Fruit fly (Drosophila melanogaster) whole organism, embryonic: ENCODE results near the gene Snx27.

Experiments
- Antp ChIP-seq: fragments of 200-800 bp; sonication (Bioruptor generic); optimal IDR thresholded peaks from 3 replicates; lab custom pipeline; 2016; ENCODE audit warnings: missing biosample characterization, missing genetic modification characterization
- BEAF-32 ChIP-seq: fragments of 200-800 bp; sonication (Bioruptor generic); optimal IDR thresholded peaks from 3 replicates; lab custom pipeline; 2017; ENCODE audit warnings: missing biosample characterization, missing genetic modification characterization, mild to moderate bottlenecking, moderate library complexity, missing genetic modification reagents
- CG10979 ChIP-seq: fragments of 200-800 bp; sonication (Bioruptor generic); optimal IDR thresholded peaks from 2 replicates; lab custom pipeline; 2018; ENCODE audit warnings: missing biosample characterization, mild to moderate bottlenecking, missing genetic modification characterization, moderate library complexity
- CG11398 ChIP-seq: fragments of 200-800 bp; sonication (Bioruptor generic); optimal IDR thresholded peaks from 2 replicates; lab custom pipeline; 2016; ENCODE audit warnings: missing biosample characterization, missing genetic modification characterization
- CG11504 ChIP-seq: fragments of 200-800 bp; sonication (Bioruptor generic); optimal IDR thresholded peaks from 3 replicates; lab custom pipeline; 2019; ENCODE audit warnings: missing biosample characterization, mild to moderate bottlenecking, missing genetic modification characterization, moderate library complexity
- CG11723 ChIP-seq: fragments of 200-800 bp; sonication (Bioruptor generic); optimal IDR thresholded peaks from 2 replicates; lab custom pipeline; 2017; ENCODE audit warnings: missing biosample characterization, mild to moderate bottlenecking, missing genetic modification characterization
- CG12942 ChIP-seq: fragments of 200-800 bp; sonication (Bioruptor generic); optimal IDR thresholded peaks from 3 replicates; lab custom pipeline; 2016; ENCODE audit warnings: missing biosample characterization, missing genetic modification characterization
- CG13287 ChIP-seq: fragments of 200-800 bp; sonication (Bioruptor generic); IDR thresholded peaks from 2 replicates; pipeline ENCODE4 v1.3.6; 2022; ENCODE audit warnings: missing biosample characterization, missing genetic modification characterization; ENCODE audit not compliant: partially characterized antibody
- CG14667 ChIP-seq: fragments of 200-800 bp; sonication (Bioruptor generic); IDR thresholded peaks from 2 replicates; pipeline ENCODE4 v1.3.6; 2022; ENCODE audit warnings: missing biosample characterization, missing genetic modification characterization
- CG14710 ChIP-seq: fragments of 200-800 bp; sonication (Bioruptor generic); optimal IDR thresholded peaks from 3 replicates; lab custom pipeline; 2019; ENCODE audit warnings: missing biosample characterization, mild to moderate bottlenecking, missing genetic modification characterization, moderate library complexity
- CG15269 ChIP-seq: fragments of 200-800 bp; sonication (Bioruptor generic); optimal IDR thresholded peaks from 2 replicates; lab custom pipeline; 2018; ENCODE audit warnings: missing biosample characterization, mild to moderate bottlenecking, missing genetic modification characterization, moderate library complexity
- CG16863 ChIP-seq: fragments of 200-800 bp; sonication (Bioruptor generic); optimal IDR thresholded peaks from 3 replicates; lab custom pipeline; 2016; ENCODE audit warnings: missing biosample characterization, missing genetic modification characterization
- CG17186 ChIP-seq: fragments of 200-800 bp; sonication (Bioruptor generic); optimal IDR thresholded peaks from 3 replicates; lab custom pipeline; 2017; ENCODE audit warnings: missing biosample characterization, missing genetic modification reagents, missing genetic modification characterization
- CG18262 ChIP-seq: fragments of 200-800 bp; optimal IDR thresholded peaks from 3 replicates; lab custom pipeline; 2019; ENCODE audit warnings: missing biosample characterization, mild to moderate bottlenecking, missing genetic modification characterization, moderate library complexity
- CG2116 ChIP-seq: fragments of 200-800 bp; sonication (Bioruptor generic); optimal IDR thresholded peaks from 3 replicates; lab custom pipeline; 2018; ENCODE audit warnings: missing biosample characterization, mild to moderate bottlenecking, missing genetic modification characterization
- CG31224 ChIP-seq: fragments of 200-800 bp; sonication (Bioruptor generic); IDR thresholded peaks from 2 replicates; pipeline ENCODE4 v1.3.6; 2022; ENCODE audit warnings: missing biosample characterization, missing genetic modification characterization
- CG33213 ChIP-seq: fragments of 200-800 bp; sonication (Bioruptor generic); optimal IDR thresholded peaks from 3 replicates; lab custom pipeline; 2016; ENCODE audit warnings: missing biosample characterization, missing genetic modification characterization
- CG33557 ChIP-seq: fragments of 200-800 bp; sonication (Bioruptor generic); optimal IDR thresholded peaks from 2 replicates; lab custom pipeline; 2019; ENCODE audit warnings: missing biosample characterization, mild to moderate bottlenecking, missing genetic modification characterization, moderate library complexity
- CG3847 ChIP-seq: fragments of 200-800 bp; sonication (Bioruptor generic); IDR thresholded peaks from 2 replicates; pipeline ENCODE4 v1.3.6; 2022; ENCODE audit warnings: missing biosample characterization, missing genetic modification characterization
- CG4328 ChIP-seq: fragments of 200-800 bp; sonication (Bioruptor generic); optimal IDR thresholded peaks from 3 replicates; lab custom pipeline; 2017; ENCODE audit warnings: missing biosample characterization, missing genetic modification reagents, missing genetic modification characterization
- CG6854 ChIP-seq: fragments of 200-800 bp; sonication (Bioruptor generic); optimal IDR thresholded peaks from 3 replicates; lab custom pipeline; 2017; ENCODE audit warnings: missing biosample characterization, mild to moderate bottlenecking, missing genetic modification characterization
- D19A ChIP-seq: fragments of 200-800 bp; optimal IDR thresholded peaks from 3 replicates; lab custom pipeline; 2019; ENCODE audit warnings: missing biosample characterization, mild to moderate bottlenecking, missing genetic modification characterization, moderate library complexity
- Dad ChIP-seq: fragments of 200-800 bp; sonication (Bioruptor generic); optimal IDR thresholded peaks from 3 replicates; lab custom pipeline; 2016; ENCODE audit warnings: missing biosample characterization, missing genetic modification characterization
- Fer3 ChIP-seq: fragments of 200-800 bp; sonication (Bioruptor generic); optimal IDR thresholded peaks from 2 replicates; lab custom pipeline; 2018; ENCODE audit warnings: missing biosample characterization, mild to moderate bottlenecking, missing genetic modification characterization, moderate library complexity
- Mes4 ChIP-seq: fragments of 200-800 bp; sonication (Bioruptor generic); optimal IDR thresholded peaks from 2 replicates; lab custom pipeline; 2016; ENCODE audit warnings: missing biosample characterization, missing genetic modification characterization
- Mrtf ChIP-seq: fragments of 200-800 bp; sonication (Bioruptor generic); IDR thresholded peaks from 3 replicates; pipeline ENCODE4 v1.3.6; 2022; ENCODE audit warnings: missing biosample characterization, missing genetic modification characterization
- NC2β ChIP-seq: fragments of 200-800 bp; sonication (Bioruptor generic); optimal IDR thresholded peaks from 2 replicates; lab custom pipeline; 2016; ENCODE audit warnings: missing biosample characterization, missing genetic modification characterization
- Sox102F ChIP-seq: fragments of 200-800 bp; sonication (Bioruptor generic); optimal IDR thresholded peaks from 2 replicates; lab custom pipeline; 2018; ENCODE audit warnings: missing biosample characterization, mild to moderate bottlenecking, missing genetic modification characterization, moderate library complexity
- ab ChIP-seq: fragments of 200-800 bp; sonication (Bioruptor generic); optimal IDR thresholded peaks from 2 replicates; lab custom pipeline; 2016; ENCODE audit warnings: missing biosample characterization, missing genetic modification characterization
- cad ChIP-seq: fragments of >200 bp; optimal IDR thresholded peaks from 2 replicates; lab custom pipeline; 2017; ENCODE audit warnings: missing biosample characterization, missing genetic modification characterization
- cato ChIP-seq: fragments of 200-800 bp; sonication (Bioruptor generic); optimal IDR thresholded peaks from 2 replicates; lab custom pipeline; 2016; ENCODE audit warnings: missing biosample characterization, missing genetic modification characterization, borderline replicate concordance
- chn ChIP-seq: fragments of 200-800 bp; sonication (Bioruptor generic); optimal IDR thresholded peaks from 2 replicates; lab custom pipeline; 2016; ENCODE audit warnings: missing biosample characterization, missing genetic modification characterization
- dan ChIP-seq: fragments of 200-800 bp; sonication (Bioruptor generic); IDR thresholded peaks from 2 replicates; pipeline ENCODE4 v1.3.6; 2022; ENCODE audit warnings: missing biosample characterization, missing genetic modification characterization
- dimm ChIP-seq: fragments of 200-800 bp; sonication (Bioruptor generic); IDR thresholded peaks from 2 replicates; pipeline ENCODE4 v1.3.6; 2022; ENCODE audit warnings: missing biosample characterization, missing genetic modification characterization
- dmrt11E ChIP-seq: fragments of 200-800 bp; sonication (Bioruptor generic); optimal IDR thresholded peaks from 3 replicates; lab custom pipeline; 2018; ENCODE audit warnings: missing biosample characterization, mild to moderate bottlenecking, missing genetic modification characterization, moderate library complexity
- eve ChIP-seq, 2 experiments: fragments of >200 bp; optimal IDR thresholded peaks; 2 replicates each; lab custom pipeline; 2017; ENCODE audit warnings: missing biosample characterization in 2 of 2, missing genetic modification characterization in 2 of 2
- jumu ChIP-seq: fragments of 200-800 bp; sonication (Bioruptor generic); optimal IDR thresholded peaks from 3 replicates; lab custom pipeline; 2016; ENCODE audit warnings: missing biosample characterization, missing genetic modification characterization
- lab ChIP-seq: fragments of 200-800 bp; sonication (Bioruptor generic); optimal IDR thresholded peaks from 3 replicates; lab custom pipeline; 2017; ENCODE audit warnings: missing biosample characterization, missing genetic modification characterization, mild to moderate bottlenecking, moderate library complexity, missing genetic modification reagents
- nerfin-1 ChIP-seq: fragments of 200-800 bp; sonication (Bioruptor generic); optimal IDR thresholded peaks from 3 replicates; lab custom pipeline; 2019; ENCODE audit warnings: missing biosample characterization, mild to moderate bottlenecking, missing genetic modification characterization, moderate library complexity
- onecut ChIP-seq: fragments of 200-800 bp; sonication (Bioruptor generic); IDR thresholded peaks from 2 replicates; pipeline ENCODE4 v1.3.6; 2022; ENCODE audit warnings: missing biosample characterization, missing genetic modification characterization
- p53 ChIP-seq: fragments of 200-800 bp; sonication (Bioruptor generic); optimal IDR thresholded peaks from 2 replicates; lab custom pipeline; 2016; ENCODE audit warnings: missing biosample characterization, missing genetic modification characterization
- pnt ChIP-seq: fragments of 200-800 bp; sonication (Bioruptor generic); optimal IDR thresholded peaks from 3 replicates; lab custom pipeline; 2016; ENCODE audit warnings: missing biosample characterization, missing genetic modification characterization
- run ChIP-seq: fragments of 200-800 bp; sonication (Bioruptor generic); optimal IDR thresholded peaks from 3 replicates; lab custom pipeline; 2018; ENCODE audit warnings: missing biosample characterization, mild to moderate bottlenecking, missing genetic modification characterization
- sc ChIP-seq, 3 experiments: fragments of >200 bp in 2 of 3; fragments of 200-800 bp in 1 of 3; sonication (Bioruptor generic) in 1 of 3; optimal IDR thresholded peaks; 2 replicates in 2 of 3; 3 replicates in 1 of 3; lab custom pipeline; 2017; ENCODE audit warnings: mild to moderate bottlenecking in 1 of 3, missing biosample characterization in 1 of 3, missing genetic modification characterization in 1 of 3, missing genetic modification reagents in 1 of 3
- shn ChIP-seq: fragments of 200-800 bp; sonication (Bioruptor generic); optimal IDR thresholded peaks from 3 replicates; lab custom pipeline; 2016; ENCODE audit warnings: missing biosample characterization, missing genetic modification characterization
- tio ChIP-seq: fragments of 200-800 bp; sonication (Bioruptor generic); optimal IDR thresholded peaks from 2 replicates; lab custom pipeline; 2017; ENCODE audit warnings: missing biosample characterization, missing genetic modification characterization, inconsistent platforms
- twi ChIP-seq: fragments of 200-800 bp; optimal IDR thresholded peaks from 2 replicates; lab custom pipeline; 2019; ENCODE audit warnings: missing biosample characterization, mild to moderate bottlenecking, missing genetic modification characterization, moderate library complexity
- unc-4 ChIP-seq: fragments of 200-800 bp; sonication (Bioruptor generic); IDR thresholded peaks from 2 replicates; pipeline ENCODE4 v1.3.6; 2022; ENCODE audit warnings: missing biosample characterization, missing genetic modification characterization; ENCODE audit not compliant: partially characterized antibody
- z ChIP-seq: fragments of 200-800 bp; sonication (Bioruptor generic); IDR thresholded peaks from 3 replicates; pipeline ENCODE4 v1.3.6; 2022; ENCODE audit warnings: missing biosample characterization, missing genetic modification characterization
- zfh2 ChIP-seq: fragments of 200-800 bp; sonication (Bioruptor generic); optimal IDR thresholded peaks from 2 replicates; lab custom pipeline; 2016; ENCODE audit warnings: missing biosample characterization, missing genetic modification characterization

Gene Snx27

DNA sequence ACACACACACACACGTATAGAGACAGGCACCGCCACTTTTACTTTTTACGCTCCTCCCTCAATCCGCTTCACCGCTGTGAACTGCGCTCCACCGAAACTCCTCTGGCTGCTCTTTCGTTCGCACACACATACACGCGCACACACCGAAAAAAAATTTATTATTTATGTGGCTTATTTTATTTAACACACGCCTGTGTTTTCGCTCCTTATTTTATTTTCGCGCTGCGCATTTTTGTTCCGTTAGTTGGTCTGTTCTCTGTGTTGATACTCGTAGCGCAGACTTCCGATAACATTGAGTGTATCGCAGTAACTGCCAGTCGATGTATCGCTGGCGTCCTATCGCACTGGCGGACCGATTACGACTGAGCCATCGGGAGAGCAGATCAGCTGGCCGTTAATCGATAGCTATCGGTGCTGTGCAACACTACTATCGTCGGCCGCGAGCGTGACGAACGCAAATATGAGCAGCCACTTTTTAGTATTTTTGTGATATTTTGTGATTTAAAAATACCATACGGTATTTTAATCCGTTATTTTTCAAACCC, at the start of gene Snx27 (continued):
- TF ChIP-seq CG11504 (tag; lab: Kevin White, UChicago) (peak; percentile 54), CG11723 (GFP tag; lab: Kevin White, UChicago) (peak; percentile 3), chn (GFP tag; lab: Kevin White, UChicago) (peak; percentile 41), CG2116 (GFP tag; lab: Kevin White, UChicago) (peak; percentile 93), jumu (GFP tag; lab: Kevin White, UChicago) (peak; percentile 67), dimm (GFP tag; lab: Robert Waterston, UW) (no peak), eve (GFP tag; optimal IDR thresholded peaks at IDR 0.05; lab: Kevin White, UChicago) (no peak), CG14667 (GFP tag; lab: Robert Waterston, UW) (no peak), CG17186 (GFP tag; lab: Kevin White, UChicago) (peak; percentile 88), cad (GFP tag; lab: Kevin White, UChicago) (no peak), z (GFP tag; lab: Robert Waterston, UW) (no peak), ab (GFP tag; lab: Kevin White, UChicago) (no peak), BEAF-32 (GFP tag; lab: Kevin White, UChicago) (peak; percentile 100), onecut (GFP tag; lab: Robert Waterston, UW) (0 out of 2 replicates have a peak, but pooled peaks have one; percentile 12), CG18262 (tag; lab: Kevin White, UChicago) (peak; percentile 6), sc (optimal IDR thresholded peaks at IDR 0.05; lab: Kevin White, UChicago) (no peak), sc (GFP tag; optimal IDR thresholded peaks at IDR 0.05; lab: Kevin White, UChicago) (no peak), CG12942 (no peak), pnt (GFP tag; lab: Kevin White, UChicago) (no peak), dmrt11E (tag; lab: Kevin White, UChicago) (peak; percentile 19), Fer3 (tag; lab: Kevin White, UChicago) (peak; percentile 9), CG16863 (GFP tag; lab: Kevin White, UChicago) (peak; percentile 18), CG4328 (GFP tag; lab: Kevin White, UChicago) (no peak), Mrtf (GFP tag; lab: Robert Waterston, UW) (no peak), Mes4 (GFP tag; lab: Kevin White, UChicago) (peak; percentile 54), CG11398 (GFP tag; lab: Kevin White, UChicago) (no peak), CG6854 (GFP tag; lab: Kevin White, UChicago) (peak; percentile 46), twi (tag; lab: Kevin White, UChicago) (no peak), CG13287 (GFP tag; lab: Robert Waterston, UW) (peak; percentile 100), nerfin-1 (no peak), shn (GFP tag; lab: Kevin White, UChicago) (peak; percentile 37), p53 (peak; percentile 75), dan (GFP tag; lab: Robert Waterston, UW) (no peak), lab (GFP tag; lab: Kevin White, UChicago) (peak; percentile 50), unc-4 (peak; percentile 99), Antp (GFP tag; lab: Kevin White, UChicago) (peak; percentile 64), CG10979 (tag; lab: Kevin White, UChicago) (peak; percentile 5), CG33557 (GFP tag; lab: Kevin White, UChicago) (peak; percentile 18), run (tag; lab: Kevin White, UChicago) (no peak), CG31224 (GFP tag; lab: Robert Waterston, UW) (0 out of 2 replicates have a peak, but pooled peaks have one; percentile 19), CG3847 (peak; percentile 87), cato (GFP tag; lab: Kevin White, UChicago) (no peak), CG15269 (no peak), zfh2 (peak; percentile 63), Dad (GFP tag; lab: Kevin White, UChicago) (peak; percentile 45), NC2β (GFP tag; lab: Kevin White, UChicago) (peak; percentile 62), tio (GFP tag; lab: Kevin White, UChicago) (no peak), CG33213 (GFP tag; lab: Kevin White, UChicago) (peak; percentile 78), D19A (tag; lab: Kevin White, UChicago) (peak; percentile 16), Sox102F (GFP tag; lab: Kevin White, UChicago) (peak; percentile 10), CG14710 (peak; percentile 66)
